Worm (Caenorhabditis elegans) whole organism, L4 larva: ENCODE results near the gene mvk-1.

Experiments
- hlh-11 ChIP-seq: fragments of 200-800 bp; sonication (Bioruptor generic); optimal IDR thresholded peaks from 2 replicates; lab custom pipeline; 2018; ENCODE audit warnings: mild to moderate bottlenecking, missing genetic modification characterization, missing compliant biosample characterization
- jun-1 ChIP-seq: fragments of 150-350 bp; optimal IDR thresholded peaks from 2 replicates; lab custom pipeline; 2014; ENCODE audit warnings: missing biosample characterization, missing genetic modification reagents, missing genetic modification characterization
- nhr-77 ChIP-seq: fragments of 150-350 bp; optimal IDR thresholded peaks from 2 replicates; lab custom pipeline; 2014; ENCODE audit warnings: missing biosample characterization, missing genetic modification characterization

- TF ChIP-seq hlh-11 (tag; lab: Kevin White, UChicago) (no peak), jun-1 (tag; lab: Kevin White, UChicago) (no peak), nhr-77 (tag; lab: Kevin White, UChicago) (no peak)
These were observed 30.6 kb upstream of the mvk-1 start for ce11 chrIII:6166634-6167033.
